Worm (Caenorhabditis elegans) whole organism, young adult: ENCODE measurements around the gene taf-7.1.

ENCODE experiments used
- B0035.1 ChIP-seq: sonication (generic microtip); optimal IDR thresholded peaks from 2 replicates; lab custom pipeline; 2016; ENCODE audit warnings: missing genetic modification characterization, mild to moderate bottlenecking, missing compliant biosample characterization, missing genotype, missing genetic modification reagents
- B0261.1 ChIP-seq: sonication (generic microtip); optimal IDR thresholded peaks from 2 replicates; lab custom pipeline; 2016; ENCODE audit warnings: mild to moderate bottlenecking, missing genetic modification characterization, moderate library complexity, missing compliant biosample characterization
- B0336.3 ChIP-seq: fragments of 200-800 bp; sonication (Bioruptor generic); IDR thresholded peaks from 2 replicates; pipeline ENCODE4 v1.3.6; 2022; ENCODE audit warnings: missing genetic modification characterization, missing compliant biosample characterization
- C06A6.2 ChIP-seq: fragments of 200-800 bp; sonication (Bioruptor generic); conservative IDR thresholded peaks from 2 replicates; pipeline ENCODE4 v1.3.6; 2022; ENCODE audit warnings: missing genetic modification characterization, missing compliant biosample characterization
- F22D6.2 ChIP-seq: sonication (generic microtip); optimal IDR thresholded peaks from 2 replicates; lab custom pipeline; 2016; ENCODE audit warnings: mild to moderate bottlenecking, missing genetic modification characterization, missing compliant biosample characterization
- F23B12.7 ChIP-seq: sonication (generic microtip); optimal IDR thresholded peaks from 2 replicates; lab custom pipeline; 2017; ENCODE audit warnings: missing genetic modification characterization, mild to moderate bottlenecking, missing compliant biosample characterization, antibody characterized with exemption, moderate library complexity; ENCODE audit not compliant: insufficient read depth
- F33H1.4 ChIP-seq: fragments of 200-800 bp; sonication (Bioruptor generic); IDR thresholded peaks from 2 replicates; pipeline ENCODE4 v1.3.6; 2022; ENCODE audit warnings: missing genetic modification reagents, missing genetic modification characterization, missing compliant biosample characterization
- F37B4.10 ChIP-seq: fragments of 200-800 bp; sonication (Bioruptor generic); IDR thresholded peaks from 2 replicates; pipeline ENCODE4 v1.3.6; 2022; ENCODE audit warnings: missing genetic modification characterization, missing compliant biosample characterization
- F49E8.2 ChIP-seq: sonication (generic microtip); optimal IDR thresholded peaks from 3 replicates; lab custom pipeline; 2017; ENCODE audit warnings: missing genetic modification characterization, mild to moderate bottlenecking, missing compliant biosample characterization, antibody characterized with exemption, moderate library complexity; ENCODE audit not compliant: insufficient read depth
- F52B5.7 ChIP-seq: sonication (generic microtip); optimal IDR thresholded peaks from 2 replicates; lab custom pipeline; 2016; ENCODE audit warnings: mild to moderate bottlenecking, missing genetic modification characterization, missing compliant biosample characterization
- F57C9.4 ChIP-seq: sonication (generic microtip); optimal IDR thresholded peaks from 2 replicates; lab custom pipeline; 2017; ENCODE audit warnings: mild to moderate bottlenecking, missing genetic modification characterization, missing compliant biosample characterization
- K12H6.12 ChIP-seq: fragments of 200-800 bp; sonication (Bioruptor generic); optimal IDR thresholded peaks from 2 replicates; lab custom pipeline; 2018; ENCODE audit warnings: mild to moderate bottlenecking, missing genetic modification characterization, missing compliant biosample characterization
- T07F8.4 ChIP-seq: sonication (generic microtip); optimal IDR thresholded peaks from 2 replicates; lab custom pipeline; 2016; ENCODE audit warnings: mild to moderate bottlenecking, missing genetic modification characterization, moderate library complexity, missing compliant biosample characterization
- aptf-3 ChIP-seq: fragments of 200-800 bp; sonication (Bioruptor generic); IDR thresholded peaks from 2 replicates; pipeline ENCODE4 v1.3.6; 2022; ENCODE audit warnings: missing genetic modification characterization, missing compliant biosample characterization
- attf-3 ChIP-seq: fragments of 200-800 bp; sonication (Bioruptor generic); conservative IDR thresholded peaks from 2 replicates; pipeline ENCODE4 v1.3.6; 2022; ENCODE audit warnings: missing genetic modification reagents, missing genetic modification characterization, missing compliant biosample characterization
- ceh-40 ChIP-seq: fragments of 200-800 bp; sonication (Bioruptor generic); IDR thresholded peaks from 2 replicates; pipeline ENCODE4 v1.3.6; 2022; ENCODE audit warnings: missing genetic modification characterization, missing compliant biosample characterization
- ceh-79 ChIP-seq: sonication (generic microtip); optimal IDR thresholded peaks from 2 replicates; lab custom pipeline; 2017; ENCODE audit warnings: mild to moderate bottlenecking, missing genetic modification characterization, missing compliant biosample characterization
- dpff-1 ChIP-seq: sonication (generic microtip); optimal IDR thresholded peaks from 2 replicates; lab custom pipeline; 2017; ENCODE audit warnings: mild to moderate bottlenecking, missing genetic modification characterization, missing compliant biosample characterization
- efl-1 ChIP-seq: fragments of 150-350 bp; optimal IDR thresholded peaks from 2 replicates; lab custom pipeline; 2014; ENCODE audit warnings: missing biosample characterization, missing genetic modification reagents, missing genetic modification characterization
- egl-18 ChIP-seq: fragments of 200-800 bp; sonication (Bioruptor generic); IDR thresholded peaks from 2 replicates; pipeline ENCODE4 v1.3.6; 2022; ENCODE audit warnings: missing genetic modification reagents, missing genetic modification characterization, missing compliant biosample characterization
- egl-44 ChIP-seq: fragments of 200-800 bp; sonication (Bioruptor generic); IDR thresholded peaks from 2 replicates; pipeline ENCODE4 v1.3.6; 2022; ENCODE audit warnings: missing genetic modification reagents, missing genetic modification characterization, missing compliant biosample characterization
- egrh-3 ChIP-seq: fragments of 200-800 bp; sonication (Bioruptor generic); IDR thresholded peaks from 2 replicates; pipeline ENCODE4 v1.3.6; 2022; ENCODE audit warnings: missing genetic modification reagents, missing genetic modification characterization, missing compliant biosample characterization
- ekl-4 ChIP-seq: fragments of 200-800 bp; sonication (Bioruptor generic); IDR thresholded peaks from 2 replicates; pipeline ENCODE4 v1.3.6; 2022; ENCODE audit warnings: missing genetic modification reagents, missing genetic modification characterization, missing compliant biosample characterization
- hmg-20 ChIP-seq: fragments of 200-800 bp; sonication (Bioruptor generic); IDR thresholded peaks from 2 replicates; pipeline ENCODE4 v1.3.6; 2022; ENCODE audit warnings: missing genetic modification reagents, missing genetic modification characterization, missing compliant biosample characterization
- let-526 ChIP-seq: fragments of 200-800 bp; sonication (Bioruptor generic); IDR thresholded peaks from 2 replicates; pipeline ENCODE4 v1.3.6; 2022; ENCODE audit warnings: missing genetic modification reagents, missing genetic modification characterization, missing compliant biosample characterization
- let-607 ChIP-seq, 2 experiments: fragments of 200-800 bp in 1 of 2; sonication (Bioruptor generic) in 1 of 2; sonication (generic microtip) in 1 of 2; optimal IDR thresholded peaks; 2 replicates each; lab custom pipeline; 2016 to 2018; ENCODE audit warnings: mild to moderate bottlenecking in 2 of 2, missing compliant biosample characterization in 2 of 2, missing genetic modification characterization in 2 of 2, moderate library complexity in 2 of 2, missing genotype in 1 of 2
- lin-35 ChIP-seq, 3 experiments: fragments of 150-350 bp in 2 of 3; sonication (generic microtip) in 1 of 3; optimal IDR thresholded peaks; 2 replicates each; lab custom pipeline; 2014 to 2018; ENCODE audit warnings: missing biosample characterization in 3 of 3, missing genetic modification characterization in 3 of 3, missing genetic modification reagents in 3 of 3
- lin-40 ChIP-seq: sonication (generic microtip); optimal IDR thresholded peaks from 2 replicates; lab custom pipeline; 2016; ENCODE audit warnings: missing genetic modification characterization, mild to moderate bottlenecking, missing compliant biosample characterization, missing genotype, missing genetic modification reagents
- lir-1 ChIP-seq: fragments of 200-800 bp; sonication (Bioruptor generic); conservative IDR thresholded peaks from 2 replicates; pipeline ENCODE4 v1.3.6; 2022; ENCODE audit warnings: missing genetic modification reagents, missing genetic modification characterization, missing compliant biosample characterization
- lsy-27 ChIP-seq: sonication (generic microtip); optimal IDR thresholded peaks from 2 replicates; lab custom pipeline; 2017; ENCODE audit warnings: missing genetic modification characterization, mild to moderate bottlenecking, missing compliant biosample characterization, antibody characterized with exemption, missing genotype, borderline replicate concordance; ENCODE audit not compliant: insufficient read depth
- mxl-1 ChIP-seq: sonication (generic microtip); optimal IDR thresholded peaks from 2 replicates; lab custom pipeline; 2016; ENCODE audit warnings: missing genetic modification characterization, missing compliant biosample characterization
- nfya-1 ChIP-seq: sonication (generic microtip); optimal IDR thresholded peaks from 2 replicates; lab custom pipeline; 2017; ENCODE audit warnings: antibody characterized with exemption, missing compliant biosample characterization, missing genetic modification characterization, borderline replicate concordance; ENCODE audit not compliant: insufficient read depth
- nfyb-1 ChIP-seq: fragments of 200-800 bp; sonication (Bioruptor generic); IDR thresholded peaks from 2 replicates; pipeline ENCODE4 v1.3.6; 2022; ENCODE audit warnings: missing genetic modification reagents, missing genetic modification characterization, missing compliant biosample characterization
- somi-1 ChIP-seq: fragments of 200-800 bp; sonication (Bioruptor generic); optimal IDR thresholded peaks from 2 replicates; lab custom pipeline; 2018; ENCODE audit warnings: mild to moderate bottlenecking, missing genetic modification characterization, missing compliant biosample characterization
- tbp1 ChIP-seq: fragments of 200-800 bp; sonication (Bioruptor generic); optimal IDR thresholded peaks from 2 replicates; lab custom pipeline; 2018; ENCODE audit warnings: mild to moderate bottlenecking, missing genetic modification characterization, missing compliant biosample characterization
- unc-62 ChIP-seq: fragments of 150-350 bp; optimal IDR thresholded peaks from 2 replicates; lab custom pipeline; 2014; ENCODE audit warnings: missing biosample characterization, missing genetic modification reagents, missing genetic modification characterization
- xnd-1 ChIP-seq: sonication (generic microtip); optimal IDR thresholded peaks from 2 replicates; lab custom pipeline; 2016; ENCODE audit warnings: missing genotype, missing genetic modification reagents, missing genetic modification characterization, missing compliant biosample characterization
- ztf-26 ChIP-seq: sonication (generic microtip); optimal IDR thresholded peaks from 2 replicates; lab custom pipeline; 2017; ENCODE audit warnings: missing genetic modification characterization, missing compliant biosample characterization
- ztf-3 ChIP-seq: fragments of 200-800 bp; sonication (Bioruptor generic); optimal IDR thresholded peaks from 2 replicates; lab custom pipeline; 2018; ENCODE audit warnings: mild to moderate bottlenecking, missing genetic modification characterization, missing compliant biosample characterization

Gene taf-7.1

ce11 chrX:11837378-11837777 lies at the start of gene taf-7.1:
Gene taf-7.1, minus strand, starts transcription at chrX:11837478.
- TF ChIP-seq egl-44 (GFP tag; lab: Robert Waterston, UW): no peak
- TF ChIP-seq aptf-3 (GFP tag; lab: Robert Waterston, UW): no peak
- no peak for TF ChIP-seq F33H1.4 (GFP tag; lab: Robert Waterston, UW)
- no peak for TF ChIP-seq T07F8.4 (tag; lab: Kevin White, UChicago)
- no peak for TF ChIP-seq xnd-1 (tag; lab: Kevin White, UChicago)
- no peak for TF ChIP-seq unc-62
- no peak for TF ChIP-seq F57C9.4 (tag; lab: Kevin White, UChicago)
- TF ChIP-seq nfyb-1 (GFP tag; lab: Robert Waterston, UW): no peak

ce11 chrX:11885577-11885976 lies 48.3 kb upstream of the taf-7.1 start, which contains the start of gene Y62H9A.7:
Gene Y62H9A.7, minus strand, starts transcription at chrX:11885677.
- TF ChIP-seq let-607 (tag; optimal IDR thresholded peaks at IDR 0.05; lab: Kevin White, UChicago) (no peak), B0035.1 (tag; lab: Kevin White, UChicago) (no peak), tbp1 (GFP tag; lab: Kevin White, UChicago) (no peak), ztf-26 (tag; lab: Kevin White, UChicago) (no peak), F23B12.7 (tag; lab: Kevin White, UChicago) (no peak), mxl-1 (tag; lab: Kevin White, UChicago) (no peak), lin-40 (tag; lab: Kevin White, UChicago) (no peak), T07F8.4 (tag; lab: Kevin White, UChicago) (no peak), let-526 (no peak), somi-1 (GFP tag; lab: Kevin White, UChicago) (no peak), attf-3 (GFP tag; lab: Robert Waterston, UW) (no peak), efl-1 (no peak), lsy-27 (no peak), ceh-40 (GFP tag; lab: Robert Waterston, UW) (no peak), C06A6.2 (GFP tag; lab: Robert Waterston, UW) (no peak), K12H6.12 (no peak), ekl-4 (GFP tag; lab: Robert Waterston, UW) (no peak)

ce11 chrX:11882800-11883199 lies 45.5 kb upstream of the taf-7.1 start, which contains the start of the genes Y62H9A.5 and ule-5:
Gene Y62H9A.5, minus strand, starts transcription at chrX:11882900.
Gene ule-5, plus strand, starts transcription at chrX:11883127.
- TF ChIP-seq B0336.3: no peak
- TF ChIP-seq F52B5.7 (tag; lab: Kevin White, UChicago): no peak
- no peak for TF ChIP-seq F22D6.2 (tag; lab: Kevin White, UChicago)
- no peak for TF ChIP-seq egl-18 (GFP tag; lab: Robert Waterston, UW)
- no peak for TF ChIP-seq nfya-1 (tag; lab: Kevin White, UChicago)
- no peak for TF ChIP-seq lin-35 (GFP tag; optimal IDR thresholded peaks at IDR 0.05; lab: Kevin White, UChicago)
- TF ChIP-seq egl-44 (GFP tag; lab: Robert Waterston, UW): no peak
- TF ChIP-seq F57C9.4 (tag; lab: Kevin White, UChicago): no peak
- no peak for TF ChIP-seq ztf-3 (GFP tag; lab: Kevin White, UChicago)
- no peak for TF ChIP-seq B0261.1 (tag; lab: Kevin White, UChicago)
- TF ChIP-seq F37B4.10: no peak
- TF ChIP-seq ceh-79 (tag; lab: Kevin White, UChicago): no peak
- no peak for TF ChIP-seq hmg-20
- no peak for TF ChIP-seq dpff-1 (tag; lab: Kevin White, UChicago)
- TF ChIP-seq ekl-4 (GFP tag; lab: Robert Waterston, UW): no peak
- no peak for TF ChIP-seq lir-1 (GFP tag; lab: Robert Waterston, UW)
- TF ChIP-seq egrh-3 (GFP tag; lab: Robert Waterston, UW): no peak
- TF ChIP-seq lin-40 (tag; lab: Kevin White, UChicago): no peak
- no peak for TF ChIP-seq F49E8.2 (tag; lab: Kevin White, UChicago)
